Worm (Caenorhabditis elegans): ENCODE results near the gene scd-1.

DNA sequence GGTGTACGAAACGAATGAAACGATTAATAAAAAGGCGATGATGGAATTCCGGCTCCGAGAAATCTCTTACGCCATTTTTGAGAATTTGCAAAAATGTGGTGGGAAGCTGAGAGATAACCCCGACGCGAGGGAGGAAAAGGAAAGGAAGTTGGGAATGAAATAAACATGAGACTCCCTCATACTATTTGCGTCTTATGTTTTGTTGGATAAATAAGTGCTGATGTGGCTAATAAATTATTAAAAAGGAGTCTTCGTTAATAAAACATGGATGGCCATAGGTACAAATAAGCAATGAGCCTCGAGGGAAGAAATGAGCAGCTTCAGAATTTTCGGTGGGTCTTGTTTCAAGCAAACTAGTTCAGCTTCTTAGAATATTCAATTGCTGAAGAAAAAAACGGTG lies 6.8 kb upstream of the scd-1 start:
- TF ChIP-seq pha-4 (tag; optimal IDR thresholded peaks at IDR 0.05) (no peak), ceh-19 (GFP tag; optimal IDR thresholded peaks at IDR 0.05) (no peak), unc-55 (GFP tag; optimal IDR thresholded peaks at IDR 0.05) (no peak), nfya-1 (tag; optimal IDR thresholded peaks at IDR 0.05) (no peak), ama-1 (optimal IDR thresholded peaks at IDR 0.05) (no peak), pqm-1 (tag; optimal IDR thresholded peaks at IDR 0.05) (no peak), pax-1 (tag; optimal IDR thresholded peaks at IDR 0.05) (no peak), npax-4 (tag; optimal IDR thresholded peaks at IDR 0.05) (no peak)
